Worm (Caenorhabditis elegans) whole organism, L1 larva: ENCODE measurements around the gene T02B11.3.

Experiments used
- C04F5.9 ChIP-seq: sonication (generic microtip); optimal IDR thresholded peaks from 2 replicates; lab custom pipeline; 2016; ENCODE audit warnings: missing genetic modification characterization, missing compliant biosample characterization
- C16A3.4 ChIP-seq: fragments of 150-350 bp; optimal IDR thresholded peaks from 2 replicates; lab custom pipeline; 2014; ENCODE audit warnings: missing biosample characterization, missing genetic modification characterization
- C34B4.2 ChIP-seq: sonication (generic microtip); optimal IDR thresholded peaks from 2 replicates; lab custom pipeline; 2017; ENCODE audit warnings: mild to moderate bottlenecking, missing genetic modification characterization, missing compliant biosample characterization
- F16B12.6 ChIP-seq: fragments of 150-350 bp; optimal IDR thresholded peaks from 2 replicates; lab custom pipeline; 2014; ENCODE audit warnings: missing biosample characterization, missing genetic modification characterization
- aly-2 ChIP-seq: fragments of 150-350 bp; optimal IDR thresholded peaks from 2 replicates; lab custom pipeline; 2014; ENCODE audit warnings: missing biosample characterization, missing genetic modification characterization
- ama-1 ChIP-seq: fragments of 150-350 bp; optimal IDR thresholded peaks from 2 replicates; lab custom pipeline; 2014
- ceh-63 ChIP-seq: fragments of 200-800 bp; sonication (Bioruptor generic); optimal IDR thresholded peaks from 2 replicates; lab custom pipeline; 2018; ENCODE audit warnings: mild to moderate bottlenecking, missing genetic modification characterization, missing compliant biosample characterization
- ceh-82 ChIP-seq, 3 experiments: fragments of 150-350 bp in 1 of 3; sonication (generic microtip) in 2 of 3; optimal IDR thresholded peaks; 2 replicates each; lab custom pipeline; 2014 to 2017; ENCODE audit warnings: missing biosample characterization in 3 of 3, missing genetic modification characterization in 3 of 3
- ceh-88 ChIP-seq: fragments of 200-800 bp; sonication (Bioruptor generic); IDR thresholded peaks from 2 replicates; pipeline ENCODE4 v1.3.6; 2022; ENCODE audit warnings: missing genetic modification characterization, missing compliant biosample characterization
- ceh-90 ChIP-seq: sonication (generic microtip); optimal IDR thresholded peaks from 2 replicates; lab custom pipeline; 2016; ENCODE audit warnings: missing genetic modification characterization, missing compliant biosample characterization
- ces-1 ChIP-seq: fragments of 150-350 bp; optimal IDR thresholded peaks from 2 replicates; lab custom pipeline; 2014; ENCODE audit warnings: missing biosample characterization, missing genetic modification reagents, missing genetic modification characterization
- dpl-1 ChIP-seq, 3 experiments: fragments of 150-350 bp in 2 of 3; sonication (generic microtip) in 1 of 3; optimal IDR thresholded peaks; 2 replicates each; lab custom pipeline; 2014 to 2017; ENCODE audit warnings: missing biosample characterization in 3 of 3, missing genetic modification characterization in 3 of 3, missing genetic modification reagents in 3 of 3
- efl-1 ChIP-seq, 4 experiments: fragments of 150-350 bp; optimal IDR thresholded peaks in 3 of 4; peaks in 1 of 4; 1 replicate in 1 of 4; 2 replicates in 3 of 4; lab custom pipeline; 2014; ENCODE audit warnings: missing biosample characterization in 2 of 4, missing genetic modification characterization in 2 of 4, missing genetic modification reagents in 2 of 4
- egl-13 ChIP-seq: sonication (generic microtip); optimal IDR thresholded peaks from 2 replicates; lab custom pipeline; 2016; ENCODE audit warnings: missing genotype, missing genetic modification reagents, missing genetic modification characterization, missing compliant biosample characterization
- egl-27 ChIP-seq, 2 experiments: fragments of 150-350 bp in 1 of 2; sonication (generic microtip); optimal IDR thresholded peaks; 3 replicates each; lab custom pipeline; 2017 to 2018; ENCODE audit warnings: missing biosample characterization in 2 of 2, missing genetic modification characterization in 2 of 2, missing genetic modification reagents in 2 of 2
- fkh-10 ChIP-seq: sonication (generic microtip); optimal IDR thresholded peaks from 2 replicates; lab custom pipeline; 2017; ENCODE audit warnings: missing biosample characterization, missing genetic modification reagents, missing genetic modification characterization
- fkh-8 ChIP-seq: sonication (generic microtip); optimal IDR thresholded peaks from 2 replicates; lab custom pipeline; 2016; ENCODE audit warnings: mild to moderate bottlenecking, missing genetic modification characterization, missing compliant biosample characterization
- fos-1 ChIP-seq: fragments of 150-350 bp; optimal IDR thresholded peaks from 2 replicates; lab custom pipeline; 2014; ENCODE audit warnings: missing biosample characterization, missing genetic modification characterization
- hlh-4 ChIP-seq: sonication (generic microtip); optimal IDR thresholded peaks from 2 replicates; lab custom pipeline; 2016; ENCODE audit warnings: mild to moderate bottlenecking, missing genetic modification characterization, missing compliant biosample characterization
- hpl-2 ChIP-seq: fragments of 150-350 bp; optimal IDR thresholded peaks from 2 replicates; lab custom pipeline; 2014; ENCODE audit warnings: missing biosample characterization, missing genetic modification reagents, missing genetic modification characterization
- isw-1 ChIP-seq: fragments of 200-800 bp; sonication (Bioruptor generic); IDR thresholded peaks from 2 replicates; pipeline ENCODE4 v1.3.6; 2022; ENCODE audit warnings: missing genetic modification characterization, missing compliant biosample characterization
- jun-1 ChIP-seq: fragments of 150-350 bp; optimal IDR thresholded peaks from 2 replicates; lab custom pipeline; 2014; ENCODE audit warnings: missing biosample characterization, missing genetic modification reagents, missing genetic modification characterization
- lin-13 ChIP-seq: fragments of 150-350 bp; optimal IDR thresholded peaks from 2 replicates; lab custom pipeline; 2014; ENCODE audit warnings: missing biosample characterization, missing genetic modification reagents, missing genetic modification characterization
- lin-14 ChIP-seq: fragments of 200-800 bp; sonication (Bioruptor generic); optimal IDR thresholded peaks from 2 replicates; lab custom pipeline; 2018; ENCODE audit warnings: mild to moderate bottlenecking, missing genetic modification characterization, moderate library complexity, missing compliant biosample characterization
- lir-3 ChIP-seq: sonication (generic microtip); optimal IDR thresholded peaks from 2 replicates; lab custom pipeline; 2016; ENCODE audit warnings: mild to moderate bottlenecking, missing genetic modification characterization, moderate library complexity, missing compliant biosample characterization; ENCODE audit not compliant: poor library complexity
- mab-9 ChIP-seq: fragments of 200-800 bp; sonication (Bioruptor generic); IDR thresholded peaks from 2 replicates; pipeline ENCODE4 v1.3.6; 2022; ENCODE audit warnings: missing genetic modification reagents, missing genetic modification characterization, missing compliant biosample characterization
- mdl-1 ChIP-seq, 2 experiments: fragments of 150-350 bp; optimal IDR thresholded peaks; 2 replicates each; lab custom pipeline; 2014 to 2017; ENCODE audit warnings: missing biosample characterization in 2 of 2, missing genetic modification characterization in 2 of 2, inconsistent platforms in 1 of 2
- mef-2 ChIP-seq: fragments of 150-350 bp; optimal IDR thresholded peaks from 2 replicates; lab custom pipeline; 2014; ENCODE audit warnings: missing biosample characterization, missing genetic modification characterization
- nhr-11 ChIP-seq: fragments of 150-350 bp; optimal IDR thresholded peaks from 2 replicates; lab custom pipeline; 2014; ENCODE audit warnings: missing biosample characterization, missing genetic modification characterization
- nhr-12 ChIP-seq: sonication (generic microtip); optimal IDR thresholded peaks from 2 replicates; lab custom pipeline; 2017; ENCODE audit warnings: missing biosample characterization, missing genetic modification characterization
- nhr-20 ChIP-seq: sonication (generic microtip); optimal IDR thresholded peaks from 2 replicates; lab custom pipeline; 2016; ENCODE audit warnings: mild to moderate bottlenecking, missing genetic modification characterization, missing compliant biosample characterization
- nhr-237 ChIP-seq: fragments of 150-350 bp; optimal IDR thresholded peaks from 2 replicates; lab custom pipeline; 2014; ENCODE audit warnings: missing biosample characterization, missing genetic modification characterization
- nhr-28 ChIP-seq: fragments of 150-350 bp; optimal IDR thresholded peaks from 2 replicates; lab custom pipeline; 2014; ENCODE audit warnings: missing biosample characterization, missing genetic modification characterization
- nhr-71 ChIP-seq: sonication (generic microtip); optimal IDR thresholded peaks from 2 replicates; lab custom pipeline; 2016; ENCODE audit warnings: mild to moderate bottlenecking, missing genetic modification characterization, moderate library complexity, missing compliant biosample characterization
- nhr-76 ChIP-seq: sonication (generic microtip); optimal IDR thresholded peaks from 2 replicates; lab custom pipeline; 2017; ENCODE audit warnings: missing biosample characterization, missing genetic modification characterization
- nhr-77 ChIP-seq: fragments of 150-350 bp; optimal IDR thresholded peaks from 2 replicates; lab custom pipeline; 2014; ENCODE audit warnings: missing biosample characterization, missing genetic modification characterization
- nhr-85 ChIP-seq: sonication (generic microtip); peaks from one replicate; lab custom pipeline; 2016; ENCODE audit warnings: missing genetic modification characterization, inconsistent platforms, missing compliant biosample characterization
- nhr-90 ChIP-seq: sonication (generic microtip); optimal IDR thresholded peaks from 2 replicates; lab custom pipeline; 2016; ENCODE audit warnings: mild to moderate bottlenecking, missing genetic modification characterization, missing compliant biosample characterization; ENCODE audit not compliant: poor library complexity
- pag-3 ChIP-seq: sonication (generic microtip); optimal IDR thresholded peaks from 2 replicates; lab custom pipeline; 2017; ENCODE audit warnings: missing genetic modification characterization, mild to moderate bottlenecking, missing compliant biosample characterization, antibody characterized with exemption, borderline replicate concordance; ENCODE audit not compliant: insufficient read depth
- pax-3 ChIP-seq: fragments of 200-800 bp; sonication (Bioruptor generic); optimal IDR thresholded peaks from 2 replicates; lab custom pipeline; 2018; ENCODE audit warnings: mild to moderate bottlenecking, missing genetic modification characterization, moderate library complexity, missing compliant biosample characterization
- pqm-1 ChIP-seq: sonication (generic microtip); optimal IDR thresholded peaks from 3 replicates; lab custom pipeline; 2017; ENCODE audit warnings: missing biosample characterization, missing genetic modification characterization
- rnt-1 ChIP-seq: sonication (generic microtip); optimal IDR thresholded peaks from 2 replicates; lab custom pipeline; 2016; ENCODE audit warnings: mild to moderate bottlenecking, missing genetic modification characterization, moderate library complexity, missing compliant biosample characterization
- skn-1 ChIP-seq: fragments of 150-350 bp; optimal IDR thresholded peaks from 2 replicates; lab custom pipeline; 2014; ENCODE audit warnings: missing biosample characterization, missing genetic modification characterization
- snu-23 ChIP-seq: sonication (generic microtip); optimal IDR thresholded peaks from 2 replicates; lab custom pipeline; 2016; ENCODE audit warnings: missing genetic modification characterization, missing compliant biosample characterization
- sox-4 ChIP-seq: sonication (generic microtip); optimal IDR thresholded peaks from 2 replicates; lab custom pipeline; 2016; ENCODE audit warnings: missing genetic modification characterization, missing compliant biosample characterization
- swsn-7 ChIP-seq: sonication (generic microtip); optimal IDR thresholded peaks from 2 replicates; lab custom pipeline; 2016; ENCODE audit warnings: missing genetic modification characterization, missing compliant biosample characterization
- tbx-2 ChIP-seq: sonication (generic microtip); optimal IDR thresholded peaks from 2 replicates; lab custom pipeline; 2016; ENCODE audit warnings: missing genetic modification characterization, missing compliant biosample characterization
- unc-130 ChIP-seq: fragments of 150-350 bp; optimal IDR thresholded peaks from 2 replicates; lab custom pipeline; 2017; ENCODE audit warnings: missing biosample characterization, missing genetic modification characterization, inconsistent platforms
- unc-30 ChIP-seq: sonication (generic microtip); optimal IDR thresholded peaks from 2 replicates; lab custom pipeline; 2017; ENCODE audit warnings: missing biosample characterization, missing genetic modification characterization
- unc-62 ChIP-seq: fragments of 150-350 bp; optimal IDR thresholded peaks from 2 replicates; lab custom pipeline; 2014; ENCODE audit warnings: missing biosample characterization, missing genetic modification reagents, missing genetic modification characterization
- vab-15 ChIP-seq: sonication (generic microtip); optimal IDR thresholded peaks from 2 replicates; lab custom pipeline; 2017; ENCODE audit warnings: missing genotype, mild to moderate bottlenecking, missing genetic modification characterization, missing compliant biosample characterization
- xbp-1 ChIP-seq: sonication (generic microtip); optimal IDR thresholded peaks from 2 replicates; lab custom pipeline; 2016; ENCODE audit warnings: missing genetic modification characterization, missing compliant biosample characterization
- zip-4 ChIP-seq: fragments of 200-800 bp; sonication (Bioruptor generic); optimal IDR thresholded peaks from 2 replicates; lab custom pipeline; 2018; ENCODE audit warnings: mild to moderate bottlenecking, missing genetic modification characterization, moderate library complexity, missing compliant biosample characterization
- ztf-11 ChIP-seq, 2 experiments: sonication (generic microtip); optimal IDR thresholded peaks; 2 replicates each; lab custom pipeline; 2016 to 2017; ENCODE audit warnings: missing genetic modification characterization in 2 of 2, missing biosample characterization in 1 of 2, missing compliant biosample characterization in 1 of 2

Gene T02B11.3

ce11 chrV:910588-910987, 44.0 kb upstream of the T02B11.3 start (continued):
- no peak for TF ChIP-seq swsn-7 (tag; lab: Kevin White, UChicago)
- no peak for TF ChIP-seq pag-3 (tag; lab: Kevin White, UChicago)
- TF ChIP-seq nhr-28 (tag; lab: Kevin White, UChicago): no peak
- no peak for TF ChIP-seq jun-1 (tag; lab: Kevin White, UChicago)
- TF ChIP-seq ceh-90: no peak
- no peak for TF ChIP-seq hpl-2
- TF ChIP-seq pqm-1 (tag; lab: Kevin White, UChicago): peak; percentile 53
- no peak for TF ChIP-seq aly-2 (tag; lab: Kevin White, UChicago)
- TF ChIP-seq xbp-1 (tag; lab: Kevin White, UChicago): no peak
- no peak for TF ChIP-seq tbx-2
- TF ChIP-seq unc-62: no peak
- no peak for TF ChIP-seq fkh-8 (tag; lab: Kevin White, UChicago)
- TF ChIP-seq C16A3.4 (tag; lab: Kevin White, UChicago): peak; percentile 1
- no peak for TF ChIP-seq ztf-11 (tag; optimal IDR thresholded peaks at IDR 0.05; lab: Kevin White, UChicago)
- no peak for TF ChIP-seq rnt-1 (tag; lab: Kevin White, UChicago)
- TF ChIP-seq nhr-90 (tag; lab: Kevin White, UChicago): peak; percentile 32
- TF ChIP-seq F16B12.6 (tag; lab: Kevin White, UChicago): no peak
- no peak for TF ChIP-seq fos-1 (tag; lab: Kevin White, UChicago)
- no peak for TF ChIP-seq ces-1 (GFP tag; lab: Kevin White, UChicago)
- no peak for TF ChIP-seq C34B4.2 (tag; lab: Kevin White, UChicago)
- TF ChIP-seq nhr-11: no peak
- TF ChIP-seq dpl-1 (GFP tag; optimal IDR thresholded peaks at IDR 0.05; lab: Kevin White, UChicago): peak in 1 of 3 experiments; percentile 29
- TF ChIP-seq efl-1 (optimal IDR thresholded peaks at IDR 0.05; lab: Kevin White, UChicago): peak in 1 of 2 experiments; percentile 2
- TF ChIP-seq efl-1 (GFP tag; optimal IDR thresholded peaks at IDR 0.05 in 1 of 2; lab: Kevin White, UChicago): peak in 1 of 2 experiments; percentile 89
- TF ChIP-seq nhr-71 (tag; lab: Kevin White, UChicago): peak; percentile 27
- TF ChIP-seq nhr-85 (tag; lab: Kevin White, UChicago): peak; percentile 59
- no peak for TF ChIP-seq vab-15
- TF ChIP-seq nhr-237 (tag; lab: Kevin White, UChicago): no peak
- TF ChIP-seq pax-3 (tag; lab: Kevin White, UChicago): no peak
- TF ChIP-seq egl-27 (tag; optimal IDR thresholded peaks at IDR 0.05; lab: Kevin White, UChicago): no peak
- TF ChIP-seq egl-13 (tag; lab: Kevin White, UChicago): no peak
- no peak for TF ChIP-seq nhr-12 (tag; lab: Kevin White, UChicago)
- no peak for TF ChIP-seq ceh-63
- no peak for TF ChIP-seq mef-2
- TF ChIP-seq mdl-1 (tag; optimal IDR thresholded peaks at IDR 0.05; lab: Kevin White, UChicago): no peak
- TF ChIP-seq lin-14: no peak
- TF ChIP-seq ceh-82 (tag; optimal IDR thresholded peaks at IDR 0.05; lab: Kevin White, UChicago): no peak
- TF ChIP-seq nhr-77 (tag; lab: Kevin White, UChicago): no peak
- no peak for TF ChIP-seq skn-1 (tag; lab: Kevin White, UChicago)
- TF ChIP-seq sox-4 (tag; lab: Kevin White, UChicago): no peak
- TF ChIP-seq nhr-76 (tag; lab: Kevin White, UChicago): no peak
- TF ChIP-seq unc-30 (tag; lab: Kevin White, UChicago): no peak
- TF ChIP-seq lir-3 (tag; lab: Kevin White, UChicago): no peak
- no peak for TF ChIP-seq lin-13 (GFP tag; lab: Kevin White, UChicago)
- peak; percentile 52 for TF ChIP-seq nhr-20 (tag; lab: Kevin White, UChicago)
- TF ChIP-seq isw-1 (GFP tag; lab: Robert Waterston, UW): no peak
- TF ChIP-seq zip-4 (GFP tag; lab: Kevin White, UChicago): no peak
- TF ChIP-seq unc-130: no peak
- no peak for TF ChIP-seq ceh-88
- TF ChIP-seq mab-9 (GFP tag; lab: Robert Waterston, UW): no peak
- no peak for TF ChIP-seq ama-1
- no peak for TF ChIP-seq fkh-10 (GFP tag; lab: Kevin White, UChicago)
- no peak for TF ChIP-seq hlh-4 (tag; lab: Kevin White, UChicago)
- TF ChIP-seq snu-23: peak; percentile 27
- TF ChIP-seq C04F5.9 (tag; lab: Kevin White, UChicago): no peak
